Worm (Caenorhabditis elegans): ENCODE data around the gene npp-9.

- TF ChIP-seq him-1 (tag; optimal IDR thresholded peaks at IDR 0.05) (no peak), W03F9.2 (tag; optimal IDR thresholded peaks at IDR 0.05) (no peak)
Measured at ce11 chrIII:3417453-3417852, 13.2 kb upstream of the npp-9 start.

All from whole organism, L4/young adult.